Fruit fly (Drosophila melanogaster) whole organism, embryonic: Measurements from ENCODE around the gene bib.

Source experiments
- Ada2b ChIP-seq: fragments of 200-800 bp; sonication (Bioruptor generic); IDR thresholded peaks from 2 replicates; pipeline ENCODE4 v1.3.6; 2022; ENCODE audit warnings: missing biosample characterization, missing genetic modification characterization
- CG10366 ChIP-seq: fragments of 200-800 bp; sonication (Bioruptor generic); IDR thresholded peaks from 2 replicates; pipeline ENCODE4 v1.3.6; 2022; ENCODE audit warnings: missing biosample characterization, missing genetic modification characterization
- CG12769 ChIP-seq: fragments of 200-800 bp; sonication (Bioruptor generic); optimal IDR thresholded peaks from 2 replicates; lab custom pipeline; 2019; ENCODE audit warnings: missing biosample characterization, mild to moderate bottlenecking, missing genetic modification characterization, moderate library complexity
- CG13296 ChIP-seq: fragments of 200-800 bp; sonication (Bioruptor generic); optimal IDR thresholded peaks from 3 replicates; lab custom pipeline; 2018; ENCODE audit warnings: missing biosample characterization, mild to moderate bottlenecking, missing genetic modification characterization
- CG14965 ChIP-seq: fragments of 200-800 bp; sonication (Bioruptor generic); optimal IDR thresholded peaks from 2 replicates; lab custom pipeline; 2016; ENCODE audit warnings: missing biosample characterization, missing genetic modification characterization, borderline replicate concordance
- CG15514 ChIP-seq: fragments of 200-800 bp; sonication (Bioruptor generic); optimal IDR thresholded peaks from 3 replicates; lab custom pipeline; 2017; ENCODE audit warnings: missing biosample characterization, missing genetic modification characterization, mild to moderate bottlenecking, moderate library complexity, missing genetic modification reagents
- CG17359 ChIP-seq: fragments of 200-800 bp; sonication (Bioruptor generic); optimal IDR thresholded peaks from 3 replicates; lab custom pipeline; 2018; ENCODE audit warnings: missing biosample characterization, mild to moderate bottlenecking, missing genetic modification characterization, moderate library complexity
- CG17802 ChIP-seq: fragments of 200-800 bp; sonication (Bioruptor generic); optimal IDR thresholded peaks from 2 replicates; lab custom pipeline; 2018; ENCODE audit warnings: missing biosample characterization, mild to moderate bottlenecking, missing genetic modification characterization, moderate library complexity
- CG17829 ChIP-seq: fragments of 200-800 bp; optimal IDR thresholded peaks from 2 replicates; lab custom pipeline; 2019; ENCODE audit warnings: missing biosample characterization, mild to moderate bottlenecking, missing genetic modification characterization, moderate library complexity
- CG2116 ChIP-seq: fragments of 200-800 bp; sonication (Bioruptor generic); optimal IDR thresholded peaks from 3 replicates; lab custom pipeline; 2018; ENCODE audit warnings: missing biosample characterization, mild to moderate bottlenecking, missing genetic modification characterization
- CG2199 ChIP-seq: fragments of 200-800 bp; sonication (Bioruptor generic); IDR thresholded peaks from 3 replicates; pipeline ENCODE4 v1.3.6; 2022; ENCODE audit warnings: missing biosample characterization, missing genetic modification characterization
- CG34422 ChIP-seq: fragments of 200-800 bp; sonication (Bioruptor generic); IDR thresholded peaks from 3 replicates; pipeline ENCODE4 v1.3.6; 2022; ENCODE audit warnings: missing biosample characterization, missing genetic modification characterization
- CG7271 ChIP-seq: fragments of 200-800 bp; sonication (Bioruptor generic); optimal IDR thresholded peaks from 2 replicates; lab custom pipeline; 2018; ENCODE audit warnings: missing biosample characterization, mild to moderate bottlenecking, missing genetic modification characterization, moderate library complexity
- CG7372 ChIP-seq: fragments of 200-800 bp; sonication (Bioruptor generic); IDR thresholded peaks from 2 replicates; pipeline ENCODE4 v1.3.6; 2022; ENCODE audit warnings: missing biosample characterization, missing genetic modification characterization
- CG8359 ChIP-seq: fragments of 200-800 bp; sonication (Bioruptor generic); optimal IDR thresholded peaks from 2 replicates; lab custom pipeline; 2017; ENCODE audit warnings: missing biosample characterization, mild to moderate bottlenecking, missing genetic modification characterization, borderline replicate concordance
- CG8388 ChIP-seq: fragments of 200-800 bp; sonication (Bioruptor generic); optimal IDR thresholded peaks from 2 replicates; lab custom pipeline; 2019; ENCODE audit warnings: missing biosample characterization, mild to moderate bottlenecking, missing genetic modification characterization, moderate library complexity
- CG8924 ChIP-seq: fragments of 200-800 bp; optimal IDR thresholded peaks from 3 replicates; lab custom pipeline; 2019; ENCODE audit warnings: missing biosample characterization, mild to moderate bottlenecking, missing genetic modification characterization, moderate library complexity
- D19B ChIP-seq: fragments of 200-800 bp; sonication (Bioruptor generic); optimal IDR thresholded peaks from 2 replicates; lab custom pipeline; 2017; ENCODE audit warnings: missing biosample characterization, mild to moderate bottlenecking, missing genetic modification characterization
- Dref ChIP-seq: fragments of 200-800 bp; sonication (Bioruptor generic); IDR thresholded peaks from 2 replicates; pipeline ENCODE4 v1.3.6; 2022; ENCODE audit warnings: missing biosample characterization, missing genetic modification characterization
- E2f2 ChIP-seq: fragments of 200-800 bp; sonication (Bioruptor generic); IDR thresholded peaks from 2 replicates; pipeline ENCODE4 v1.3.6; 2022; ENCODE audit warnings: missing biosample characterization, missing genetic modification characterization
- Fer1 ChIP-seq: fragments of 200-800 bp; sonication (Bioruptor generic); optimal IDR thresholded peaks from 2 replicates; lab custom pipeline; 2017; ENCODE audit warnings: missing biosample characterization, mild to moderate bottlenecking, missing genetic modification characterization
- Fer3 ChIP-seq: fragments of 200-800 bp; sonication (Bioruptor generic); optimal IDR thresholded peaks from 2 replicates; lab custom pipeline; 2018; ENCODE audit warnings: missing biosample characterization, mild to moderate bottlenecking, missing genetic modification characterization, moderate library complexity
- HHEX ChIP-seq: fragments of 200-800 bp; sonication (Bioruptor generic); optimal IDR thresholded peaks from 3 replicates; lab custom pipeline; 2017; ENCODE audit warnings: missing biosample characterization, mild to moderate bottlenecking, missing genetic modification characterization, missing genetic modification reagents
- HLHmδ ChIP-seq: fragments of 200-800 bp; sonication (Bioruptor generic); optimal IDR thresholded peaks from 2 replicates; lab custom pipeline; 2018; ENCODE audit warnings: missing biosample characterization, mild to moderate bottlenecking, missing genetic modification characterization, moderate library complexity
- Hmx ChIP-seq: fragments of 200-800 bp; sonication (Bioruptor generic); optimal IDR thresholded peaks from 2 replicates; lab custom pipeline; 2016; ENCODE audit warnings: missing biosample characterization, missing genetic modification characterization
- Hr3 ChIP-seq: fragments of 200-800 bp; sonication (Bioruptor generic); optimal IDR thresholded peaks from 3 replicates; lab custom pipeline; 2016; ENCODE audit warnings: missing biosample characterization, missing genetic modification characterization
- Side ChIP-seq: fragments of 200-800 bp; sonication (Bioruptor generic); optimal IDR thresholded peaks from 2 replicates; lab custom pipeline; 2016; ENCODE audit warnings: missing biosample characterization, missing genetic modification characterization
- Spps ChIP-seq: fragments of 200-800 bp; sonication (Bioruptor generic); optimal IDR thresholded peaks from 2 replicates; lab custom pipeline; 2018; ENCODE audit warnings: missing biosample characterization, mild to moderate bottlenecking, missing genetic modification characterization
- Trl ChIP-seq, 3 experiments: fragments of >200 bp in 2 of 3; fragments of 200-800 bp in 1 of 3; sonication (Bioruptor generic) in 1 of 3; optimal IDR thresholded peaks; 2 replicates in 1 of 3; 3 replicates in 2 of 3; lab custom pipeline; 2016 to 2017; ENCODE audit warnings: missing biosample characterization in 1 of 3, missing genetic modification characterization in 1 of 3
- ac ChIP-seq: fragments of 200-800 bp; sonication (Bioruptor generic); optimal IDR thresholded peaks from 3 replicates; lab custom pipeline; 2017; ENCODE audit warnings: missing biosample characterization, mild to moderate bottlenecking, missing genetic modification characterization
- bigmax ChIP-seq: fragments of 200-800 bp; sonication (Bioruptor generic); optimal IDR thresholded peaks from 2 replicates; lab custom pipeline; 2018; ENCODE audit warnings: missing biosample characterization, mild to moderate bottlenecking, missing genetic modification characterization
- dpn ChIP-seq, 2 experiments: fragments of 200-800 bp; sonication (Bioruptor generic); optimal IDR thresholded peaks; 3 replicates each; lab custom pipeline; 2016; ENCODE audit warnings: missing biosample characterization in 2 of 2, missing genetic modification characterization in 2 of 2
- fd96Cb ChIP-seq: fragments of 200-800 bp; sonication (Bioruptor generic); optimal IDR thresholded peaks from 2 replicates; lab custom pipeline; 2018; ENCODE audit warnings: missing biosample characterization, mild to moderate bottlenecking, missing genetic modification characterization, moderate library complexity
- fru ChIP-seq: fragments of >200 bp; optimal IDR thresholded peaks from 2 replicates; lab custom pipeline; 2017
- fu2 ChIP-seq: fragments of 200-800 bp; sonication (Bioruptor generic); optimal IDR thresholded peaks from 2 replicates; lab custom pipeline; 2016; ENCODE audit warnings: missing biosample characterization, missing genetic modification characterization
- gcm ChIP-seq: fragments of 200-800 bp; sonication (Bioruptor generic); optimal IDR thresholded peaks from 2 replicates; lab custom pipeline; 2019; ENCODE audit warnings: missing biosample characterization, mild to moderate bottlenecking, missing genetic modification characterization, moderate library complexity
- gem ChIP-seq: fragments of 200-800 bp; sonication (Bioruptor generic); optimal IDR thresholded peaks from 2 replicates; lab custom pipeline; 2019; ENCODE audit warnings: missing biosample characterization, mild to moderate bottlenecking, missing genetic modification characterization, moderate library complexity
- lmd ChIP-seq: fragments of 200-800 bp; sonication (Bioruptor generic); IDR thresholded peaks from 2 replicates; pipeline ENCODE4 v1.3.6; 2022; ENCODE audit warnings: missing biosample characterization, missing genetic modification characterization
- luna ChIP-seq: fragments of 200-800 bp; sonication (Bioruptor generic); optimal IDR thresholded peaks from 2 replicates; lab custom pipeline; 2016; ENCODE audit warnings: missing biosample characterization, missing genetic modification characterization
- nau ChIP-seq: fragments of 200-800 bp; sonication (Bioruptor generic); optimal IDR thresholded peaks from 3 replicates; lab custom pipeline; 2017; ENCODE audit warnings: missing biosample characterization, mild to moderate bottlenecking, missing genetic modification characterization, missing genetic modification reagents
- pnt ChIP-seq: fragments of 200-800 bp; sonication (Bioruptor generic); optimal IDR thresholded peaks from 3 replicates; lab custom pipeline; 2016; ENCODE audit warnings: missing biosample characterization, missing genetic modification characterization
- prd ChIP-seq, 3 experiments: fragments of >200 bp in 2 of 3; fragments of 200-800 bp in 1 of 3; sonication (Bioruptor generic) in 1 of 3; optimal IDR thresholded peaks in 2 of 3; IDR thresholded peaks in 1 of 3; 2 replicates in 2 of 3; 3 replicates in 1 of 3; pipeline versions ENCODE4 v1.3.6 to Lab custom; 2017 to 2022; ENCODE audit warnings: missing biosample characterization in 1 of 3, missing genetic modification characterization in 1 of 3
- rib ChIP-seq: fragments of 200-800 bp; sonication (Bioruptor generic); IDR thresholded peaks from 2 replicates; pipeline ENCODE4 v1.3.6; 2022; ENCODE audit warnings: missing biosample characterization, missing genetic modification characterization
- schlank ChIP-seq: fragments of 200-800 bp; sonication (Bioruptor generic); optimal IDR thresholded peaks from 2 replicates; lab custom pipeline; 2018; ENCODE audit warnings: missing biosample characterization, mild to moderate bottlenecking, missing genetic modification characterization
- sob ChIP-seq: fragments of 200-800 bp; sonication (Bioruptor generic); IDR thresholded peaks from 2 replicates; pipeline ENCODE4 v1.3.6; 2022; ENCODE audit warnings: missing biosample characterization, missing genetic modification characterization
- sqz ChIP-seq: fragments of 200-800 bp; sonication (Bioruptor generic); optimal IDR thresholded peaks from 3 replicates; lab custom pipeline; 2018; ENCODE audit warnings: missing biosample characterization, mild to moderate bottlenecking, missing genetic modification characterization
- unpg ChIP-seq: fragments of 200-800 bp; sonication (Bioruptor generic); optimal IDR thresholded peaks from 3 replicates; lab custom pipeline; 2018; ENCODE audit warnings: missing biosample characterization, mild to moderate bottlenecking, missing genetic modification characterization, moderate library complexity
- usp ChIP-seq: fragments of >200 bp; optimal IDR thresholded peaks from 2 replicates; lab custom pipeline; 2017; ENCODE audit warnings: missing biosample characterization, missing genetic modification characterization

Gene bib

DNA sequence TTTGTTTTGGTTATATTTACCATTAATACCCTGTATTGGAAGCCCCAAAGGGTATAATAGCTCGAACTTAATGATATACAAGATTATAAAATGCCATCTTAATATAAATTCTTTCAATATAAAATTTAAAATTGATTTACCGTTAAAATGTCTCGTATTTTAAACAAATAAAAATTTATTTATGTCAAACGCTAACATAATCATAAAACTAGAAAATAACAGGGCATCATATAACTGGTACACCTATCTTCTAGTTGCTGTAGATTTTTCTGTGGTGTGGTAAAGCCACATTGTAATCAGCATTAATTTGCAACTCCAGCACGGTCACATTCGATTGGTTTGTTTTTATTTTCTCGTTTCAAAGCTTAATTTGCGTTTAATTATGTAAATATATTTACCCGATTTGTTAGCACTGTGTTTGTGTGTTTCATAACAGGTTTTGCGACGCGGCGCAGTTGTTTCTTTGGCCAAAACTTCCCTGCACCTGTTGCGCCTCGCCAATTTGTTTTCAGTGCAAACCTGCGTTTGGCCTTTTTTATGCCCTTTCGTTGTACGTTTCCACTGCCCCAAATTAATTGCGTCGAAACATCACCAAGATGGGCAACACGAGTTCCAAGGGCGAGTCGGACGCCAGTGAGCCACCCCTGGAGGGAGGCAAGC is 27.3 kb upstream of the bib start, which contains the start of the genes CG4658 and CG5846 (continued):
- TF ChIP-seq Trl (optimal IDR thresholded peaks at IDR 0.05; lab: Kevin White, UChicago) = no peak
- TF ChIP-seq Trl (GFP tag; optimal IDR thresholded peaks at IDR 0.05; lab: Kevin White, UChicago) = peak; percentile 75
- TF ChIP-seq rib = peak; percentile 86
- peak; percentile 88 for TF ChIP-seq Fer1 (GFP tag; lab: Kevin White, UChicago)
- peak; percentile 81 for TF ChIP-seq CG7372 (GFP tag; lab: Robert Waterston, UW)
- peak; percentile 98 for TF ChIP-seq gem
- TF ChIP-seq CG10366 (GFP tag; lab: Robert Waterston, UW) = peak; percentile 92
- peak; percentile 97 for TF ChIP-seq unpg (GFP tag; lab: Kevin White, UChicago)
- peak; percentile 73 for TF ChIP-seq Hmx (GFP tag; lab: Kevin White, UChicago)
- no peak for TF ChIP-seq nau (GFP tag; lab: Kevin White, UChicago)
- TF ChIP-seq fd96Cb = peak; percentile 95
- peak; percentile 81 for TF ChIP-seq HHEX (GFP tag; lab: Kevin White, UChicago)
- no peak for TF ChIP-seq fru (lab: Kevin White, UChicago)
- TF ChIP-seq CG34422 (GFP tag; lab: Robert Waterston, UW) = peak; percentile 96
- TF ChIP-seq Dref = no peak
- peak; percentile 96 for TF ChIP-seq CG8388 (GFP tag; lab: Kevin White, UChicago)
- TF ChIP-seq CG2116 (GFP tag; lab: Kevin White, UChicago) = peak; percentile 91
- TF ChIP-seq CG15514 (GFP tag; lab: Kevin White, UChicago) = peak; percentile 82
- TF ChIP-seq CG8359 (GFP tag; lab: Kevin White, UChicago) = peak; percentile 67
- peak; percentile 79 for TF ChIP-seq fu2
- TF ChIP-seq CG8924 (tag; lab: Kevin White, UChicago) = peak; percentile 96
- TF ChIP-seq CG2199 (GFP tag; lab: Robert Waterston, UW) = peak; percentile 77; the same call in 2 of the 3 replicates
- peak; percentile 96 for TF ChIP-seq CG17359 (tag; lab: Kevin White, UChicago)
- TF ChIP-seq Ada2b = peak; percentile 93
- TF ChIP-seq pnt (GFP tag; lab: Kevin White, UChicago) = peak; percentile 58
- TF ChIP-seq Spps (tag; lab: Kevin White, UChicago) = peak; percentile 94
- peak; percentile 81 to 95 for TF ChIP-seq dpn (GFP tag; optimal IDR thresholded peaks at IDR 0.05; lab: Kevin White, UChicago)
- TF ChIP-seq D19B (GFP tag; lab: Kevin White, UChicago) = peak; percentile 100
- TF ChIP-seq lmd = peak; percentile 95
- TF ChIP-seq Fer3 (tag; lab: Kevin White, UChicago) = peak; percentile 94
- no peak for TF ChIP-seq CG14965 (GFP tag; lab: Kevin White, UChicago)
- TF ChIP-seq CG17829 (tag; lab: Kevin White, UChicago) = peak; percentile 97
- TF ChIP-seq CG13296 (GFP tag; lab: Kevin White, UChicago) = peak; percentile 90
- TF ChIP-seq Hr3 (GFP tag; lab: Kevin White, UChicago) = peak; percentile 96
- TF ChIP-seq ac = peak; percentile 56
- no peak for TF ChIP-seq luna (GFP tag; lab: Kevin White, UChicago)
- peak; percentile 72 for TF ChIP-seq schlank (tag; lab: Kevin White, UChicago)
- peak; percentile 22 for TF ChIP-seq bigmax (GFP tag; lab: Kevin White, UChicago)
- TF ChIP-seq Side (GFP tag; lab: Kevin White, UChicago) = peak; percentile 54
- TF ChIP-seq prd (optimal IDR thresholded peaks at IDR 0.05; lab: Kevin White, UChicago) = no peak
- TF ChIP-seq prd (GFP tag; IDR thresholded peaks at IDR 0.05; lab: Robert Waterston, UW) = peak; percentile 98
- TF ChIP-seq HLHmδ (GFP tag; lab: Kevin White, UChicago) = no peak
- TF ChIP-seq CG7271 = peak; percentile 94
- peak; percentile 64 for TF ChIP-seq CG17802 (tag; lab: Kevin White, UChicago)
- TF ChIP-seq sqz = peak; percentile 79
- TF ChIP-seq usp (GFP tag; lab: Kevin White, UChicago) = no peak
- peak; percentile 96 for TF ChIP-seq gcm (GFP tag; lab: Kevin White, UChicago)
- peak; percentile 94 for TF ChIP-seq sob (GFP tag; lab: Robert Waterston, UW)
- peak; percentile 81 for TF ChIP-seq E2f2
- no peak for TF ChIP-seq CG12769 (tag; lab: Kevin White, UChicago)
